Comparison of ENCODE assay signal across 1 worm cellular context in genomic region chrX:10528993-10529392, ce11.
A peak's percentile ranks its signal among the peaks of the same experiment; 100 is the strongest.
TF ChIP-seq lines count a peak whose summit lies in the region.

Gene F14F3.5, minus strand, starts transcription at chrX:10529226.
Gene slcf-1, plus strand, starts transcription at chrX:10529294.

TF ChIP-seq in whole organism, L4 larva, 104 proteins besides CTCF, POLR2A, EP300 and RAD21 (continued from another document):
- no peak for TF ChIP-seq nhr-25 (tag; optimal IDR thresholded peaks at IDR 0.05; lab: Kevin White, UChicago; ENCODE audit: borderline replicate concordance, insufficient read depth)
- TF ChIP-seq dmd-6 (GFP tag; IDR thresholded peaks at IDR 0.05; lab: Robert Waterston, UW) = peak; percentile 51
- TF ChIP-seq F37D6.2 (tag; optimal IDR thresholded peaks at IDR 0.05; lab: Kevin White, UChicago) = no peak
- TF ChIP-seq F49E8.2 (tag; optimal IDR thresholded peaks at IDR 0.05; lab: Kevin White, UChicago; ENCODE audit: borderline replicate concordance) = no peak
- TF ChIP-seq rbr-2 (tag; optimal IDR thresholded peaks at IDR 0.05; lab: Kevin White, UChicago) = no peak
